Fruit fly (Drosophila melanogaster) whole organism, embryonic: ENCODE measurements around the gene DAAM.

Source experiments
- Blimp-1 ChIP-seq: fragments of 200-800 bp; sonication (Bioruptor generic); optimal IDR thresholded peaks from 3 replicates; lab custom pipeline; 2018; ENCODE audit warnings: missing biosample characterization, missing genetic modification characterization, mild to moderate bottlenecking, moderate library complexity, missing genetic modification reagents
- CG11560 ChIP-seq: fragments of 200-800 bp; sonication (Bioruptor generic); IDR thresholded peaks from 3 replicates; pipeline ENCODE4 v1.3.6; 2022; ENCODE audit warnings: missing biosample characterization, missing genetic modification characterization
- CG12236 ChIP-seq: fragments of 200-800 bp; sonication (Bioruptor generic); optimal IDR thresholded peaks from 2 replicates; lab custom pipeline; 2016; ENCODE audit warnings: missing biosample characterization, missing genetic modification characterization
- CG12744 ChIP-seq: fragments of 200-800 bp; sonication (Bioruptor generic); optimal IDR thresholded peaks from 2 replicates; lab custom pipeline; 2016; ENCODE audit warnings: missing biosample characterization, missing genetic modification characterization
- CG13424 ChIP-seq: fragments of 200-800 bp; sonication (Bioruptor generic); optimal IDR thresholded peaks from 2 replicates; lab custom pipeline; 2019; ENCODE audit warnings: missing biosample characterization, mild to moderate bottlenecking, missing genetic modification characterization, moderate library complexity
- CG13624 ChIP-seq: fragments of 200-800 bp; sonication (Bioruptor generic); optimal IDR thresholded peaks from 2 replicates; lab custom pipeline; 2016; ENCODE audit warnings: missing biosample characterization, missing genetic modification characterization
- CG13894 ChIP-seq: fragments of 200-800 bp; sonication (Bioruptor generic); optimal IDR thresholded peaks from 3 replicates; lab custom pipeline; 2018; ENCODE audit warnings: missing biosample characterization, mild to moderate bottlenecking, missing genetic modification characterization, moderate library complexity
- CG14965 ChIP-seq: fragments of 200-800 bp; sonication (Bioruptor generic); optimal IDR thresholded peaks from 2 replicates; lab custom pipeline; 2016; ENCODE audit warnings: missing biosample characterization, missing genetic modification characterization, borderline replicate concordance
- CG16779 ChIP-seq: fragments of 200-800 bp; sonication (Bioruptor generic); IDR thresholded peaks from 2 replicates; pipeline ENCODE4 v1.3.6; 2022; ENCODE audit warnings: missing biosample characterization, missing genetic modification characterization
- CG16863 ChIP-seq: fragments of 200-800 bp; sonication (Bioruptor generic); optimal IDR thresholded peaks from 3 replicates; lab custom pipeline; 2016; ENCODE audit warnings: missing biosample characterization, missing genetic modification characterization
- CG17328 ChIP-seq: fragments of 200-800 bp; sonication (Bioruptor generic); IDR thresholded peaks from 2 replicates; pipeline ENCODE4 v1.3.6; 2022; ENCODE audit warnings: missing biosample characterization, missing genetic modification characterization
- CG31441 ChIP-seq: fragments of 200-800 bp; sonication (Bioruptor generic); IDR thresholded peaks from 2 replicates; pipeline ENCODE4 v1.3.6; 2022; ENCODE audit warnings: missing biosample characterization, missing genetic modification characterization
- CG3407 ChIP-seq: fragments of 200-800 bp; sonication (Bioruptor generic); optimal IDR thresholded peaks from 2 replicates; lab custom pipeline; 2018; ENCODE audit warnings: missing biosample characterization, mild to moderate bottlenecking, missing genetic modification characterization
- CG4328 ChIP-seq: fragments of 200-800 bp; sonication (Bioruptor generic); optimal IDR thresholded peaks from 3 replicates; lab custom pipeline; 2017; ENCODE audit warnings: missing biosample characterization, missing genetic modification reagents, missing genetic modification characterization
- CG4730 ChIP-seq: fragments of 200-800 bp; sonication (Bioruptor generic); IDR thresholded peaks from 2 replicates; pipeline ENCODE4 v1.3.6; 2022; ENCODE audit warnings: missing biosample characterization, missing genetic modification characterization
- CG6254 ChIP-seq: fragments of 200-800 bp; sonication (Bioruptor generic); optimal IDR thresholded peaks from 3 replicates; lab custom pipeline; 2017; ENCODE audit warnings: mild to moderate bottlenecking, missing biosample characterization, missing genetic modification reagents, missing genetic modification characterization
- CG6813 ChIP-seq: fragments of 200-800 bp; sonication (Bioruptor generic); optimal IDR thresholded peaks from 2 replicates; lab custom pipeline; 2017; ENCODE audit warnings: missing biosample characterization, missing genetic modification characterization, mild to moderate bottlenecking, moderate library complexity, missing genetic modification reagents
- CG8388 ChIP-seq: fragments of 200-800 bp; sonication (Bioruptor generic); optimal IDR thresholded peaks from 2 replicates; lab custom pipeline; 2019; ENCODE audit warnings: missing biosample characterization, mild to moderate bottlenecking, missing genetic modification characterization, moderate library complexity
- CG8944 ChIP-seq: fragments of 200-800 bp; sonication (Bioruptor generic); optimal IDR thresholded peaks from 3 replicates; lab custom pipeline; 2016; ENCODE audit warnings: missing biosample characterization, missing genetic modification characterization
- CG9437 ChIP-seq: fragments of 200-800 bp; sonication (Bioruptor generic); optimal IDR thresholded peaks from 2 replicates; lab custom pipeline; 2018; ENCODE audit warnings: missing biosample characterization, mild to moderate bottlenecking, missing genetic modification characterization
- CHES-1-like ChIP-seq: fragments of 200-800 bp; sonication (Bioruptor generic); optimal IDR thresholded peaks from 2 replicates; lab custom pipeline; 2016; ENCODE audit warnings: missing biosample characterization, missing genetic modification characterization
- CTCF ChIP-seq: fragments of 200-800 bp; sonication (Bioruptor generic); optimal IDR thresholded peaks from 2 replicates; lab custom pipeline; 2017; ENCODE audit warnings: missing biosample characterization, mild to moderate bottlenecking, missing genetic modification characterization, moderate library complexity
- Dref ChIP-seq: fragments of 200-800 bp; sonication (Bioruptor generic); IDR thresholded peaks from 2 replicates; pipeline ENCODE4 v1.3.6; 2022; ENCODE audit warnings: missing biosample characterization, missing genetic modification characterization
- Hey ChIP-seq: fragments of 200-800 bp; sonication (Bioruptor generic); optimal IDR thresholded peaks from 3 replicates; lab custom pipeline; 2018; ENCODE audit warnings: missing biosample characterization, mild to moderate bottlenecking, missing genetic modification characterization
- HmgZ ChIP-seq: fragments of 200-800 bp; sonication (Bioruptor generic); optimal IDR thresholded peaks from 2 replicates; lab custom pipeline; 2018; ENCODE audit warnings: missing biosample characterization, mild to moderate bottlenecking, missing genetic modification characterization
- Hr3 ChIP-seq: fragments of 200-800 bp; sonication (Bioruptor generic); optimal IDR thresholded peaks from 3 replicates; lab custom pipeline; 2016; ENCODE audit warnings: missing biosample characterization, missing genetic modification characterization
- Hr51 ChIP-seq, 2 experiments: fragments of 200-800 bp; sonication (Bioruptor generic); optimal IDR thresholded peaks; 2 replicates in 1 of 2; 3 replicates in 1 of 2; lab custom pipeline; 2016 to 2018; ENCODE audit warnings: missing biosample characterization in 2 of 2, missing genetic modification characterization in 2 of 2, mild to moderate bottlenecking in 1 of 2, moderate library complexity in 1 of 2
- Kr ChIP-seq: fragments of 200-800 bp; sonication (Bioruptor generic); optimal IDR thresholded peaks from 2 replicates; lab custom pipeline; 2017; ENCODE audit warnings: missing biosample characterization, mild to moderate bottlenecking, missing genetic modification characterization
- Meics ChIP-seq: fragments of 200-800 bp; sonication (Bioruptor generic); optimal IDR thresholded peaks from 2 replicates; lab custom pipeline; 2017; ENCODE audit warnings: missing biosample characterization, mild to moderate bottlenecking, missing genetic modification characterization
- Mrtf ChIP-seq: fragments of 200-800 bp; sonication (Bioruptor generic); IDR thresholded peaks from 3 replicates; pipeline ENCODE4 v1.3.6; 2022; ENCODE audit warnings: missing biosample characterization, missing genetic modification characterization
- NFAT ChIP-seq: fragments of 200-800 bp; sonication (Bioruptor generic); IDR thresholded peaks from 2 replicates; pipeline ENCODE4 v1.3.6; 2022; ENCODE audit warnings: missing biosample characterization, missing genetic modification characterization
- Poxn ChIP-seq: fragments of 200-800 bp; sonication (Bioruptor generic); IDR thresholded peaks from 2 replicates; pipeline ENCODE4 v1.3.6; 2022; ENCODE audit warnings: missing biosample characterization, missing genetic modification characterization
- Ssrp ChIP-seq: fragments of 200-800 bp; sonication (Bioruptor generic); optimal IDR thresholded peaks from 2 replicates; lab custom pipeline; 2018; ENCODE audit warnings: missing biosample characterization, mild to moderate bottlenecking, missing genetic modification characterization, moderate library complexity
- Usf ChIP-seq: fragments of 200-800 bp; sonication (Bioruptor generic); optimal IDR thresholded peaks from 2 replicates; lab custom pipeline; 2017; ENCODE audit warnings: missing genotype, missing biosample characterization, missing genetic modification characterization
- ap ChIP-seq: fragments of 200-800 bp; sonication (Bioruptor generic); IDR thresholded peaks from 2 replicates; pipeline ENCODE4 v1.3.6; 2022; ENCODE audit warnings: missing biosample characterization, missing genetic modification characterization
- az2 ChIP-seq: fragments of 200-800 bp; sonication (Bioruptor generic); optimal IDR thresholded peaks from 3 replicates; lab custom pipeline; 2016; ENCODE audit warnings: missing biosample characterization, missing genetic modification characterization
- da ChIP-seq: fragments of 200-800 bp; sonication (Bioruptor generic); optimal IDR thresholded peaks from 2 replicates; lab custom pipeline; 2016; ENCODE audit warnings: missing biosample characterization, missing genetic modification characterization
- danr ChIP-seq: fragments of 200-800 bp; sonication (Bioruptor generic); IDR thresholded peaks from 2 replicates; pipeline ENCODE4 v1.3.6; 2022; ENCODE audit warnings: missing biosample characterization, missing genetic modification characterization
- eyg ChIP-seq: fragments of 200-800 bp; sonication (Bioruptor generic); optimal IDR thresholded peaks from 3 replicates; lab custom pipeline; 2016; ENCODE audit warnings: missing biosample characterization, missing genetic modification characterization
- gce ChIP-seq: fragments of 200-800 bp; sonication (Bioruptor generic); IDR thresholded peaks from 3 replicates; pipeline ENCODE4 v1.3.6; 2022; ENCODE audit warnings: missing biosample characterization, missing genetic modification characterization
- gsb-n ChIP-seq: fragments of 200-800 bp; sonication (Bioruptor generic); optimal IDR thresholded peaks from 3 replicates; lab custom pipeline; 2018; ENCODE audit warnings: missing biosample characterization, mild to moderate bottlenecking, missing genetic modification characterization
- hbn ChIP-seq: fragments of 200-800 bp; sonication (Bioruptor generic); IDR thresholded peaks from 2 replicates; pipeline ENCODE4 v1.3.6; 2022; ENCODE audit warnings: missing biosample characterization, missing genetic modification characterization; ENCODE audit not compliant: partially characterized antibody
- jigr1 ChIP-seq: fragments of 200-800 bp; sonication (Bioruptor generic); IDR thresholded peaks from 3 replicates; pipeline ENCODE4 v1.3.6; 2022; ENCODE audit warnings: missing biosample characterization, missing genetic modification characterization
- lola ChIP-seq, 3 experiments: fragments of >200 bp in 2 of 3; fragments of 200-800 bp in 1 of 3; sonication (Bioruptor generic) in 1 of 3; optimal IDR thresholded peaks; 2 replicates each; lab custom pipeline; 2017 to 2019; ENCODE audit warnings: missing biosample characterization in 3 of 3, missing genetic modification characterization in 3 of 3, mild to moderate bottlenecking in 1 of 3, moderate library complexity in 1 of 3
- maf-S ChIP-seq: fragments of 200-800 bp; sonication (Bioruptor generic); optimal IDR thresholded peaks from 2 replicates; lab custom pipeline; 2016; ENCODE audit warnings: missing biosample characterization, missing genetic modification characterization
- nom ChIP-seq: fragments of 200-800 bp; sonication (Bioruptor generic); optimal IDR thresholded peaks from 2 replicates; lab custom pipeline; 2017; ENCODE audit warnings: missing biosample characterization, missing genetic modification characterization, mild to moderate bottlenecking, moderate library complexity, missing genetic modification reagents
- onecut ChIP-seq: fragments of 200-800 bp; sonication (Bioruptor generic); IDR thresholded peaks from 2 replicates; pipeline ENCODE4 v1.3.6; 2022; ENCODE audit warnings: missing biosample characterization, missing genetic modification characterization
- otp ChIP-seq: fragments of 200-800 bp; sonication (Bioruptor generic); IDR thresholded peaks from 3 replicates; pipeline ENCODE4, ENCODE4 v1.3.6; 2022; ENCODE audit warnings: missing biosample characterization, missing genetic modification characterization
- ro ChIP-seq: fragments of 200-800 bp; sonication (Bioruptor generic); IDR thresholded peaks from 2 replicates; pipeline ENCODE4 v1.3.6; 2022; ENCODE audit warnings: missing biosample characterization, missing genetic modification characterization
- sr ChIP-seq: fragments of 200-800 bp; sonication (Bioruptor generic); IDR thresholded peaks from 3 replicates; pipeline ENCODE4 v1.3.6; 2022; ENCODE audit warnings: missing biosample characterization, missing genetic modification characterization
- tio ChIP-seq: fragments of 200-800 bp; sonication (Bioruptor generic); optimal IDR thresholded peaks from 2 replicates; lab custom pipeline; 2017; ENCODE audit warnings: missing biosample characterization, missing genetic modification characterization, inconsistent platforms
- zen2 ChIP-seq: fragments of 200-800 bp; sonication (Bioruptor generic); IDR thresholded peaks from 3 replicates; pipeline ENCODE4 v1.3.6; 2022; ENCODE audit warnings: missing biosample characterization, missing genetic modification characterization; ENCODE audit not compliant: partially characterized antibody

The DAAM gene

DNA sequence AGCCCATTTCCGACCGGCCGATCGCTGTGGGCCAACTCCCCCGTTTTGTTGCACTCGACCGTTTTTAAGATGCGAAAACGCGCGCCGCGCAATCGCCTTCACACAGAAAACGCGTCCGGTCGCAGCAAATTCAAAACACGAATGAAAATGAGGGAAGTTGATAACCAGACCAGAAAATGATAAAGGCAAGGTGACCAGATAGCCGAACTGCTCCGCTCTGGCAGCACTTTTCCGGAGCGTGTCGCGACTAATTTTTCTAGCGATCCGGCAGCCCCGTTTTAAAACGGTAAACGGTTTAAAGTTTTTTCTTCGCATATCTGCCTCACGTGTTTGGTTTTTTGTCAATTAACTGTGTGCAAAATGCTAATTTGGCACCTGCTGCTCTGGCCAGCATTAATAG, at the start of gene DAAM (continued):
- TF ChIP-seq lola (GFP tag; optimal IDR thresholded peaks at IDR 0.05; lab: Kevin White, UChicago) (no peak), Meics (GFP tag; lab: Kevin White, UChicago) (peak; percentile 70), CG14965 (GFP tag; lab: Kevin White, UChicago) (no peak), Poxn (GFP tag; lab: Robert Waterston, UW) (no peak), eyg (GFP tag; lab: Kevin White, UChicago) (no peak), CHES-1-like (peak; percentile 61), sr (GFP tag; lab: Robert Waterston, UW) (peak; percentile 44; the same call in 2 of the 3 replicates), CG16863 (GFP tag; lab: Kevin White, UChicago) (no peak), gce (GFP tag; lab: Robert Waterston, UW) (no peak), az2 (GFP tag; lab: Kevin White, UChicago) (no peak), Hr51 (GFP tag; optimal IDR thresholded peaks at IDR 0.05; lab: Kevin White, UChicago) (peak in 1 of 2 experiments; percentile 55), hbn (GFP tag; lab: Robert Waterston, UW) (no peak), CG12744 (GFP tag; lab: Kevin White, UChicago) (peak; percentile 53), maf-S (GFP tag; lab: Kevin White, UChicago) (no peak), Hr3 (no peak), CG11560 (tag; lab: Robert Waterston, UW) (peak; percentile 54; the same call in 1 of the 3 replicates), CG13624 (GFP tag; lab: Kevin White, UChicago) (no peak), CG8388 (GFP tag; lab: Kevin White, UChicago) (no peak), CG3407 (GFP tag; lab: Kevin White, UChicago) (no peak), CG6813 (peak; percentile 56), danr (no peak), Blimp-1 (GFP tag; lab: Kevin White, UChicago) (no peak), HmgZ (tag; lab: Kevin White, UChicago) (peak; percentile 85), gsb-n (tag; lab: Kevin White, UChicago) (no peak), ro (GFP tag; lab: Robert Waterston, UW) (no peak), CG8944 (peak; percentile 18), CG13424 (tag; lab: Kevin White, UChicago) (no peak), Dref (peak; percentile 49), nom (GFP tag; lab: Kevin White, UChicago) (no peak), NFAT (GFP tag; lab: Robert Waterston, UW) (peak; percentile 69), CG9437 (GFP tag; lab: Kevin White, UChicago) (no peak), ap (GFP tag; lab: Robert Waterston, UW) (no peak), otp (GFP tag; lab: Robert Waterston, UW) (no peak), CG16779 (GFP tag; lab: Robert Waterston, UW) (no peak), Ssrp (no peak), zen2 (GFP tag; lab: Robert Waterston, UW) (no peak), Mrtf (GFP tag; lab: Robert Waterston, UW) (no peak), da (GFP tag; lab: Kevin White, UChicago) (no peak), CG17328 (GFP tag; lab: Robert Waterston, UW) (peak; percentile 28; the same call in 1 of the 2 replicates), tio (GFP tag; lab: Kevin White, UChicago) (no peak), CG6254 (no peak), CG12236 (no peak), Kr (no peak), onecut (GFP tag; lab: Robert Waterston, UW) (no peak), Usf (GFP tag; lab: Kevin White, UChicago) (no peak), CG31441 (GFP tag; lab: Robert Waterston, UW) (no peak), jigr1 (GFP tag; lab: Robert Waterston, UW) (no peak), Hey (tag; lab: Kevin White, UChicago) (peak; percentile 38), CG13894 (tag; lab: Kevin White, UChicago) (no peak), CG4730 (GFP tag; lab: Robert Waterston, UW) (no peak), CG4328 (GFP tag; lab: Kevin White, UChicago) (peak; percentile 51), CTCF (GFP tag; lab: Kevin White, UChicago) (peak; percentile 65)
